Worm (Caenorhabditis elegans) whole organism, mixed stage, embryonic: ENCODE results near the gene abu-10.

Experiments
- M03D4.4 ChIP-seq: sonication (generic microtip); optimal IDR thresholded peaks from 2 replicates; lab custom pipeline; 2017; ENCODE audit warnings: mild to moderate bottlenecking, missing genetic modification characterization, missing compliant biosample characterization
- bed-3 ChIP-seq: fragments of 200-800 bp; sonication (Bioruptor generic); optimal IDR thresholded peaks from 3 replicates; lab custom pipeline; 2018; ENCODE audit warnings: mild to moderate bottlenecking, missing genetic modification characterization, moderate library complexity, missing compliant biosample characterization
- blmp-1 ChIP-seq: fragments of 150-350 bp; optimal IDR thresholded peaks from 2 replicates; lab custom pipeline; 2014; ENCODE audit warnings: missing biosample characterization, missing genetic modification characterization
- ceh-39 ChIP-seq: fragments of 150-350 bp; optimal IDR thresholded peaks from 2 replicates; lab custom pipeline; 2014; ENCODE audit warnings: missing biosample characterization, missing genetic modification characterization
- ceh-43 ChIP-seq: fragments of 200-800 bp; sonication (Bioruptor generic); optimal IDR thresholded peaks from 2 replicates; lab custom pipeline; 2018; ENCODE audit warnings: mild to moderate bottlenecking, missing genetic modification characterization, moderate library complexity, missing compliant biosample characterization
- ceh-83 ChIP-seq: fragments of 200-800 bp; sonication (Bioruptor generic); optimal IDR thresholded peaks from 2 replicates; lab custom pipeline; 2018; ENCODE audit warnings: mild to moderate bottlenecking, missing genetic modification characterization, missing compliant biosample characterization
- ces-1 ChIP-seq: fragments of 150-350 bp; optimal IDR thresholded peaks from 2 replicates; lab custom pipeline; 2014; ENCODE audit warnings: missing biosample characterization, missing genetic modification reagents, missing genetic modification characterization
- cnd-1 ChIP-seq: fragments of 200-800 bp; sonication (Bioruptor generic); optimal IDR thresholded peaks from 2 replicates; lab custom pipeline; 2018; ENCODE audit warnings: mild to moderate bottlenecking, missing genetic modification characterization, missing compliant biosample characterization
- drap-1 ChIP-seq: fragments of 200-800 bp; sonication (Bioruptor generic); optimal IDR thresholded peaks from 3 replicates; lab custom pipeline; 2018; ENCODE audit warnings: mild to moderate bottlenecking, missing genetic modification characterization, missing compliant biosample characterization
- elt-3 ChIP-seq: fragments of 150-350 bp; optimal IDR thresholded peaks from 2 replicates; lab custom pipeline; 2014; ENCODE audit warnings: missing biosample characterization, missing genetic modification characterization
- flh-1 ChIP-seq: fragments of 200-800 bp; sonication (Bioruptor generic); optimal IDR thresholded peaks from 2 replicates; lab custom pipeline; 2018; ENCODE audit warnings: mild to moderate bottlenecking, missing genetic modification characterization, moderate library complexity, missing compliant biosample characterization
- hlh-1 ChIP-seq: fragments of 150-350 bp; optimal IDR thresholded peaks from 2 replicates; lab custom pipeline; 2014; ENCODE audit warnings: missing biosample characterization, missing genetic modification reagents, missing genetic modification characterization
- lin-13 ChIP-seq: fragments of 150-350 bp; optimal IDR thresholded peaks from 2 replicates; lab custom pipeline; 2014; ENCODE audit warnings: missing biosample characterization, missing genetic modification characterization
- lin-32 ChIP-seq: fragments of 200-800 bp; sonication (Bioruptor generic); optimal IDR thresholded peaks from 2 replicates; lab custom pipeline; 2018; ENCODE audit warnings: mild to moderate bottlenecking, missing genetic modification characterization, missing compliant biosample characterization
- mep-1 ChIP-seq: fragments of 150-350 bp; optimal IDR thresholded peaks from 2 replicates; lab custom pipeline; 2017; ENCODE audit warnings: missing biosample characterization, missing genetic modification reagents, missing genetic modification characterization, inconsistent platforms
- mls-2 ChIP-seq: sonication (generic microtip); optimal IDR thresholded peaks from 2 replicates; lab custom pipeline; 2016; ENCODE audit warnings: mild to moderate bottlenecking, missing genetic modification characterization, moderate library complexity, missing compliant biosample characterization
- nhr-12 ChIP-seq: fragments of 150-350 bp; optimal IDR thresholded peaks from 2 replicates; lab custom pipeline; 2014; ENCODE audit warnings: missing biosample characterization, missing genetic modification characterization
- nhr-2 ChIP-seq: fragments of 150-350 bp; optimal IDR thresholded peaks from 2 replicates; lab custom pipeline; 2014; ENCODE audit warnings: missing biosample characterization, missing genetic modification characterization
- nhr-237 ChIP-seq: fragments of 150-350 bp; optimal IDR thresholded peaks from 2 replicates; lab custom pipeline; 2014; ENCODE audit warnings: missing biosample characterization, missing genetic modification characterization
- nhr-28 ChIP-seq: fragments of 150-350 bp; optimal IDR thresholded peaks from 2 replicates; lab custom pipeline; 2014; ENCODE audit warnings: missing biosample characterization, missing genetic modification characterization
- nhr-76 ChIP-seq: sonication (generic microtip); optimal IDR thresholded peaks from 2 replicates; lab custom pipeline; 2017; ENCODE audit warnings: missing biosample characterization, missing genetic modification characterization
- pha-4 ChIP-seq: fragments of 150-350 bp; optimal IDR thresholded peaks from 2 replicates; lab custom pipeline; 2018; ENCODE audit warnings: missing biosample characterization, missing genetic modification reagents, missing genetic modification characterization
- sem-2 ChIP-seq: fragments of 200-800 bp; sonication (Bioruptor generic); optimal IDR thresholded peaks from 2 replicates; lab custom pipeline; 2018; ENCODE audit warnings: mild to moderate bottlenecking, missing genetic modification characterization, missing compliant biosample characterization
- snpc-4 ChIP-seq: fragments of 150-350 bp; optimal IDR thresholded peaks from 2 replicates; lab custom pipeline; 2014; ENCODE audit warnings: missing biosample characterization, missing genetic modification characterization
- sptf-1 ChIP-seq: sonication (generic microtip); optimal IDR thresholded peaks from 2 replicates; lab custom pipeline; 2017; ENCODE audit warnings: mild to moderate bottlenecking, missing genetic modification characterization, moderate library complexity, missing compliant biosample characterization
- tbx-8 ChIP-seq: fragments of 200-800 bp; sonication (Bioruptor generic); optimal IDR thresholded peaks from 2 replicates; lab custom pipeline; 2018; ENCODE audit warnings: mild to moderate bottlenecking, missing genetic modification characterization, moderate library complexity, missing compliant biosample characterization
- unc-39 ChIP-seq: fragments of 150-350 bp; optimal IDR thresholded peaks from 2 replicates; lab custom pipeline; 2014; ENCODE audit warnings: missing biosample characterization, missing genetic modification characterization
- zip-8 ChIP-seq: fragments of 150-350 bp; optimal IDR thresholded peaks from 2 replicates; lab custom pipeline; 2014; ENCODE audit warnings: missing biosample characterization, missing genetic modification characterization

abu-10 gene

ce11 chrX:3821609-3822008, 23.6 kb downstream of the abu-10 start:
- TF ChIP-seq ceh-83 (GFP tag; lab: Kevin White, UChicago), result no peak

- TF ChIP-seq blmp-1 (tag; lab: Kevin White, UChicago) (no peak), nhr-12 (tag; lab: Kevin White, UChicago) (no peak), nhr-2 (tag; lab: Kevin White, UChicago) (no peak), pha-4 (tag; lab: Kevin White, UChicago) (no peak), lin-13 (tag; lab: Kevin White, UChicago) (no peak), mep-1 (tag; lab: Kevin White, UChicago) (no peak), drap-1 (GFP tag; lab: Kevin White, UChicago) (no peak), ceh-83 (GFP tag; lab: Kevin White, UChicago) (no peak), lin-32 (no peak), ceh-43 (GFP tag; lab: Kevin White, UChicago) (no peak), nhr-237 (tag; lab: Kevin White, UChicago) (no peak), ceh-39 (tag; lab: Kevin White, UChicago) (no peak), nhr-76 (tag; lab: Kevin White, UChicago) (no peak), bed-3 (no peak), zip-8 (tag; lab: Kevin White, UChicago) (no peak), hlh-1 (tag; lab: Kevin White, UChicago) (no peak), snpc-4 (tag; lab: Kevin White, UChicago) (no peak)
Measured at ce11 chrX:3822061-3822460, 24.1 kb downstream of the abu-10 start.

DNA sequence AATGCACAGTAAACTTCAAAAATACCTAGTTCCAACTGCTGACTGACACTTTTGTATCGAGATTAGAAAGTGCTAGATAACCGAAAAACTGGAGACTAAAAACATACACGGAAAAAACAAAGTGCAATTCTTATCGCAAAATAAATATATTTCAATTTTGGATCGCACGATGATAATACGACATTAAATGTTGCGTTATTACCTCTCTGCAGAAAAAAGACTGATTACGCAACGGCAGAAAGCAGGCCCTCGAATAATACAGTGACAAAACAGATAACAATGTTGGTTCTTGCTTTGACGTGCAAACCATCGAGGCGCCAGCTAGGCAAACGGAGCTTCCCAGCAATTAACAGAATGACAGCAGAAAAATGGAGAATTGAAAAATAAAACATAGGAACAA, 25.9 kb downstream of the abu-10 start:
- no peak for TF ChIP-seq drap-1 (GFP tag; lab: Kevin White, UChicago)
- TF ChIP-seq nhr-2 (tag; lab: Kevin White, UChicago), result no peak
- TF ChIP-seq flh-1 (GFP tag; lab: Kevin White, UChicago), result no peak
- no peak for TF ChIP-seq blmp-1 (tag; lab: Kevin White, UChicago)
- TF ChIP-seq zip-8 (tag; lab: Kevin White, UChicago), result peak; percentile 60

DNA sequence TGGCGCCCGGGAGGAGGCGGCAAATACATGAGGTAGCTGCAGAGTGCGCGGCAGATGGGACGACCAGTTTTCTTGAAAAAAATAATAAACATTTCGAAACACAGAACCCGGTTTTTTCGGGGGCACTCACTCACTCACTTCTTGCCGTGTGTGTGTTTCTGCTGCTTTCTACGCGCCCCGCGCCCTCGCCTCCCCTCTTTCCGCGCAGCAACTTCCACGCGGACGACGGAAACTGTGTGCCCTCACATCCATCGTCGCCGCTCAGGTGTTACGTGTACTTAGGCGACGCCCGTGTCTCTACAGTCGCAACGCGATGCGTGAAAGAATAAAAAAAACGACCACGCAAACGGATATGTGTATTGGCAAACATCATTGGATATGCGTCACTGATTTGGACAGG, 26.5 kb downstream of the abu-10 start:
- TF ChIP-seq nhr-237 (tag; lab: Kevin White, UChicago), result peak; percentile 56
- no peak for TF ChIP-seq snpc-4 (tag; lab: Kevin White, UChicago)
- peak; percentile 18 for TF ChIP-seq mls-2 (tag; lab: Kevin White, UChicago)
- TF ChIP-seq pha-4 (tag; lab: Kevin White, UChicago), result no peak
- no peak for TF ChIP-seq unc-39 (tag; lab: Kevin White, UChicago)
- no peak for TF ChIP-seq nhr-76 (tag; lab: Kevin White, UChicago)
- no peak for TF ChIP-seq mep-1 (tag; lab: Kevin White, UChicago)
- TF ChIP-seq elt-3, result no peak
- TF ChIP-seq sptf-1, result peak; percentile 2
- no peak for TF ChIP-seq drap-1 (GFP tag; lab: Kevin White, UChicago)
- TF ChIP-seq hlh-1 (tag; lab: Kevin White, UChicago), result no peak
- no peak for TF ChIP-seq flh-1 (GFP tag; lab: Kevin White, UChicago)
- TF ChIP-seq tbx-8 (GFP tag; lab: Kevin White, UChicago), result no peak
- no peak for TF ChIP-seq zip-8 (tag; lab: Kevin White, UChicago)
- TF ChIP-seq sem-2 (GFP tag; lab: Kevin White, UChicago), result no peak
- no peak for TF ChIP-seq lin-13 (tag; lab: Kevin White, UChicago)

DNA sequence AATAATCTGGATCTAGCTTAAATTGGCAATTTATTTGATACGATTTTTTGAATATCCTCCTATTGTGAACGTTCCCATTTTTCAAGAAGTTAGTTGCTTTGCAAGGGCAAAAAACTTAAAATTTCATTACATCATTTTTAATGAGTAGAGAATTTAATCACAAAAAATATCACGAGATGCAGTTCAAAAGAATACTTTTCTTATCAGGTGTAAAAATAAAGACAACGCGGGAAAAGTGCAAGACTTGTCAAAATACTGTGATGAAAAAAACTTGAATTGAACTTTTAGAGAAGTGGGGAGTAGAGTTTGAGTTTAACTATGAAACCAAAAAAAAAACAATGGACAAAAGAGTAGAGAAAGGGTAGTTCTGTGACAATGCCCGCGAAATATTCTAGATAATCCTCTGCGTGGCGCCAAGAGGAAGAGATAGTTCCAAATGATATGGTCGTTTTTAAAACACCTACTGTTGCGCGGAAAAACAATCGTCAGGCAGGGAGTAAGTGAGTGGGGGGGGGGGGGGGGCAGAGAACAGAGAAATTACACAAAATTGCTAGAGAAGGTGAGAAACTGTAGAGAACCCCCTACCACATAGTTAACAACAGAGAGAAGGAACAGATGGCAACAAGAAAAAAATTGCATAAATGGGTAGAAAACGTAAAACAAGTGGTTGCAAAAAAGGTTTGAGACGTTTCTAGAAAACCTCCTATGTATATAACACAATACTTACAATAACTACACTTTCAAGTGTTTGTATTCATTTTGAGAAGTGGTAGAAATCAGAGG, 27.1 kb downstream of the abu-10 start:
- no peak for TF ChIP-seq cnd-1 (tag; lab: Kevin White, UChicago)
- TF ChIP-seq mls-2 (tag; lab: Kevin White, UChicago), result no peak
- TF ChIP-seq flh-1 (GFP tag; lab: Kevin White, UChicago), result no peak

DNA sequence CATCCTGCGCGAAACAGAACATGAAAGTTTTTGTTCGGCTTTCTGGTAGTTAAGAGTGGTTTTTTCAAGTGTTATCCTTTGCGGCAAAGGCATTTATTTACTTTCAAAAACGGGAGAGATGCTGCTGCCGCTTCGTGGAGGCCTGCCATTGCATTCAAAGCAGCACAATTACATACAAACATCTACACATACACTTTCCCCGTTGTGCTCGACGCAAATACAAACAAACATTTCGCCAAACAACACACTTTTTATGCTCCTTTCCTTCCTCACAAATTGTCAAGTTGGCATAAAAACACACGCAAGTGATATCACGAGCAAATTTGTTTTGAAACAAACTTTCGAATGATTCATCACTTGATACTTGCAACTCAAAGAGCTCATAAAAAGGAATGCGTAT, 28.2 kb downstream of the abu-10 start:
- peak; percentile 67 for TF ChIP-seq pha-4 (tag; lab: Kevin White, UChicago)
- TF ChIP-seq sem-2 (GFP tag; lab: Kevin White, UChicago), result no peak
- no peak for TF ChIP-seq tbx-8 (GFP tag; lab: Kevin White, UChicago)
- TF ChIP-seq hlh-1 (tag; lab: Kevin White, UChicago), result no peak
- TF ChIP-seq nhr-28 (tag; lab: Kevin White, UChicago), result no peak
- TF ChIP-seq nhr-237 (tag; lab: Kevin White, UChicago), result no peak
- no peak for TF ChIP-seq sptf-1
- no peak for TF ChIP-seq ces-1 (GFP tag; lab: Kevin White, UChicago)
- no peak for TF ChIP-seq M03D4.4 (tag; lab: Kevin White, UChicago)
